Fruit fly (Drosophila melanogaster): ENCODE results near the gene CG33985.
A peak's percentile ranks its signal among the peaks of the same experiment; 100 is the strongest.

CG33985 gene

dm6 chr3L:15548843-15549242, 22.2 kb upstream of the CG33985 start (continued):
- TF ChIP-seq CG15514 (GFP tag; optimal IDR thresholded peaks at IDR 0.05) (peak; percentile 48), vnd (GFP tag; IDR thresholded peaks at IDR 0.05; ENCODE audit: partially characterized antibody) (no peak), org-1 (GFP tag; optimal IDR thresholded peaks at IDR 0.05) (peak; percentile 37), CG12219 (GFP tag; optimal IDR thresholded peaks at IDR 0.05) (no peak), B-H2 (GFP tag; optimal IDR thresholded peaks at IDR 0.05) (peak; percentile 29), HHEX (GFP tag; optimal IDR thresholded peaks at IDR 0.05) (peak; percentile 34), CG7987 (GFP tag; optimal IDR thresholded peaks at IDR 0.05) (no peak), cg (GFP tag; optimal IDR thresholded peaks at IDR 0.05) (no peak), Spps (tag; optimal IDR thresholded peaks at IDR 0.05) (no peak), Fer2 (tag; optimal IDR thresholded peaks at IDR 0.05) (no peak), CG1233 (GFP tag; optimal IDR thresholded peaks at IDR 0.05) (peak; percentile 30), PHDP (tag; optimal IDR thresholded peaks at IDR 0.05) (peak; percentile 26), CG6683 (GFP tag; optimal IDR thresholded peaks at IDR 0.05) (no peak), bab2 (GFP tag; optimal IDR thresholded peaks at IDR 0.05) (peak; percentile 32), schlank (tag; optimal IDR thresholded peaks at IDR 0.05) (peak; percentile 57), Nf-YA (GFP tag; IDR thresholded peaks at IDR 0.05) (no peak), sens (GFP tag) (peak; percentile 74), Dip3 (GFP tag; optimal IDR thresholded peaks at IDR 0.05) (no peak), HLH4C (GFP tag; IDR thresholded peaks at IDR 0.05; ENCODE audit: partially characterized antibody) (no peak), salm (tag; optimal IDR thresholded peaks at IDR 0.05) (no peak), ATbp (GFP tag; optimal IDR thresholded peaks at IDR 0.05) (peak; percentile 59), Vsx1 (GFP tag; optimal IDR thresholded peaks at IDR 0.05) (peak; percentile 39), Side (GFP tag; optimal IDR thresholded peaks at IDR 0.05) (peak; percentile 15), CG6813 (GFP tag; optimal IDR thresholded peaks at IDR 0.05) (peak; percentile 67), seq (GFP tag; IDR thresholded peaks at IDR 0.05) (0 out of 2 replicates have a peak, but pooled peaks have one; percentile 19), hth (optimal IDR thresholded peaks at IDR 0.05) (no peak), repo (GFP tag; optimal IDR thresholded peaks at IDR 0.05) (no peak), nom (GFP tag; optimal IDR thresholded peaks at IDR 0.05) (no peak), CG4424 (GFP tag; optimal IDR thresholded peaks at IDR 0.05) (no peak), unc-4 (GFP tag; IDR thresholded peaks at IDR 0.05; ENCODE audit: partially characterized antibody) (no peak), Mrtf (GFP tag; IDR thresholded peaks at IDR 0.05) (no peak), ase (GFP tag; IDR thresholded peaks at IDR 0.05) (no peak), CG2678 (tag; optimal IDR thresholded peaks at IDR 0.05) (peak; percentile 47), vfl (GFP tag; optimal IDR thresholded peaks at IDR 0.05) (no peak), crc (GFP tag; optimal IDR thresholded peaks at IDR 0.05) (no peak), gem (tag; optimal IDR thresholded peaks at IDR 0.05) (peak; percentile 3), CG6654 (GFP tag; optimal IDR thresholded peaks at IDR 0.05) (no peak), br (optimal IDR thresholded peaks at IDR 0.05) (no peak), CG11247 (GFP tag; IDR thresholded peaks at IDR 0.05) (no peak), CG6765 (GFP tag; optimal IDR thresholded peaks at IDR 0.05) (peak; percentile 44), nau (GFP tag; optimal IDR thresholded peaks at IDR 0.05) (peak; percentile 54), CG11456 (GFP tag; IDR thresholded peaks at IDR 0.05) (no peak), CG8281 (tag; optimal IDR thresholded peaks at IDR 0.05) (no peak), tio (GFP tag; optimal IDR thresholded peaks at IDR 0.05) (no peak), Sin3A (optimal IDR thresholded peaks at IDR 0.05) (no peak), Hmr (GFP tag; optimal IDR thresholded peaks at IDR 0.05) (peak; percentile 69), BtbVII (GFP tag; optimal IDR thresholded peaks at IDR 0.05) (peak; percentile 66), ranshi (GFP tag; IDR thresholded peaks at IDR 0.05) (no peak), CG17912 (GFP tag; optimal IDR thresholded peaks at IDR 0.05) (no peak), CG8290 (GFP tag; optimal IDR thresholded peaks at IDR 0.05) (no peak), CG8290 (tag; optimal IDR thresholded peaks at IDR 0.05) (peak in 1 of 2 experiments; percentile 61), CG33557 (GFP tag; optimal IDR thresholded peaks at IDR 0.05) (no peak)

All from whole organism, embryonic.